Worm (Caenorhabditis elegans) whole organism, L4/young adult: ENCODE results near the gene brc-2.

Experiments
- W03F9.2 ChIP-seq: fragments of 150-350 bp; optimal IDR thresholded peaks from 2 replicates; lab custom pipeline; 2014; ENCODE audit warnings: missing biosample characterization, missing genetic modification characterization
- him-1 ChIP-seq: sonication (generic microtip); optimal IDR thresholded peaks from 2 replicates; lab custom pipeline; 2016; ENCODE audit warnings: missing genotype, missing genetic modification reagents, missing genetic modification characterization, missing compliant biosample characterization

DNA sequence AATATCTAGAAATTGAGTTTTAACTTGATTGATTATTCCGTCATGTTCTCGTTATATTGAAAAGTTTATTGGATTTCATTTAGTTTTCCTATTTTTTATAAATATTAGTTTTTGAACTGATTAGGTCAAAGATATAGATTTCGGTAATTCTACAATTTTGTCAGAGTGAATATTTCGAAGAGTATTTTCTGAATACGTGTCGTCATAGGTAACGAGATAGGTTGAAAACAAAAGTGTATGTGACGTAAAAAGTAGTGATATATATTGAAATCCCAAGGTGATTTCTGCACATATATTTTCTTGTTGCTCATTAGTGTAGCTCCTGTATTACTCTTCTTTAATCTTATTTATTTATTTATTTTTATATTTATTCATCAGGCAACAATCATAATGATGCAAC lies 22.1 kb downstream of the brc-2 start, which contains the start of gene K04C2.7:
- TF ChIP-seq him-1 (tag; lab: Kevin White, UChicago) (no peak), W03F9.2 (tag; lab: Kevin White, UChicago) (no peak)
